Fruit fly (Drosophila melanogaster) whole organism, embryonic: ENCODE results near the gene ATPsynB.

Source experiments
- Ada2b ChIP-seq: fragments of 200-800 bp; sonication (Bioruptor generic); IDR thresholded peaks from 2 replicates; pipeline ENCODE4 v1.3.6; 2022; ENCODE audit warnings: missing biosample characterization, missing genetic modification characterization
- B-H2 ChIP-seq: fragments of 200-800 bp; sonication (Bioruptor generic); optimal IDR thresholded peaks from 2 replicates; lab custom pipeline; 2018; ENCODE audit warnings: missing biosample characterization, mild to moderate bottlenecking, missing genetic modification characterization
- CG10267 ChIP-seq: fragments of 200-800 bp; sonication (Bioruptor generic); optimal IDR thresholded peaks from 2 replicates; lab custom pipeline; 2018; ENCODE audit warnings: missing biosample characterization, mild to moderate bottlenecking, missing genetic modification characterization, moderate library complexity
- CG10321 ChIP-seq: fragments of 200-800 bp; sonication (Bioruptor generic); IDR thresholded peaks from 2 replicates; pipeline ENCODE4 v1.3.6; 2022; ENCODE audit warnings: missing biosample characterization, missing genetic modification characterization
- CG11456 ChIP-seq: fragments of 200-800 bp; sonication (Bioruptor generic); IDR thresholded peaks from 3 replicates; pipeline ENCODE4 v1.3.6; 2022; ENCODE audit warnings: missing biosample characterization, missing genetic modification characterization
- CG12299 ChIP-seq: fragments of 200-800 bp; sonication (Bioruptor generic); optimal IDR thresholded peaks from 2 replicates; lab custom pipeline; 2018; ENCODE audit warnings: missing biosample characterization, mild to moderate bottlenecking, missing genetic modification characterization
- CG14014 ChIP-seq: fragments of 200-800 bp; sonication (Bioruptor generic); IDR thresholded peaks from 2 replicates; pipeline ENCODE4 v1.3.6; 2022; ENCODE audit warnings: missing biosample characterization, missing genetic modification characterization
- CG18476 ChIP-seq: fragments of 200-800 bp; sonication (Bioruptor generic); optimal IDR thresholded peaks from 2 replicates; lab custom pipeline; 2016; ENCODE audit warnings: missing biosample characterization, mild to moderate bottlenecking, missing genetic modification characterization
- CG31224 ChIP-seq: fragments of 200-800 bp; sonication (Bioruptor generic); IDR thresholded peaks from 2 replicates; pipeline ENCODE4 v1.3.6; 2022; ENCODE audit warnings: missing biosample characterization, missing genetic modification characterization
- CG32772 ChIP-seq: fragments of 200-800 bp; sonication (Bioruptor generic); IDR thresholded peaks from 2 replicates; pipeline ENCODE4 v1.3.6; 2022; ENCODE audit warnings: missing biosample characterization, missing genetic modification characterization
- CG4404 ChIP-seq: fragments of 200-800 bp; sonication (Bioruptor generic); IDR thresholded peaks from 2 replicates; pipeline ENCODE4 v1.3.6; 2022; ENCODE audit warnings: missing biosample characterization, missing genetic modification characterization
- CG6765 ChIP-seq: fragments of 200-800 bp; sonication (Bioruptor generic); optimal IDR thresholded peaks from 3 replicates; lab custom pipeline; 2017; ENCODE audit warnings: missing biosample characterization, mild to moderate bottlenecking, missing genetic modification characterization
- CG6813 ChIP-seq: fragments of 200-800 bp; sonication (Bioruptor generic); optimal IDR thresholded peaks from 2 replicates; lab custom pipeline; 2017; ENCODE audit warnings: missing biosample characterization, missing genetic modification characterization, mild to moderate bottlenecking, moderate library complexity, missing genetic modification reagents
- CG7271 ChIP-seq: fragments of 200-800 bp; sonication (Bioruptor generic); optimal IDR thresholded peaks from 2 replicates; lab custom pipeline; 2018; ENCODE audit warnings: missing biosample characterization, mild to moderate bottlenecking, missing genetic modification characterization, moderate library complexity
- CG7786 ChIP-seq: fragments of 200-800 bp; sonication (Bioruptor generic); optimal IDR thresholded peaks from 2 replicates; lab custom pipeline; 2016; ENCODE audit warnings: missing biosample characterization, missing genetic modification characterization
- CG7839 ChIP-seq: fragments of 200-800 bp; sonication (Bioruptor generic); optimal IDR thresholded peaks from 3 replicates; lab custom pipeline; 2018; ENCODE audit warnings: missing biosample characterization, mild to moderate bottlenecking, missing genetic modification characterization, moderate library complexity
- CG8281 ChIP-seq: fragments of 200-800 bp; sonication (Bioruptor generic); optimal IDR thresholded peaks from 2 replicates; lab custom pipeline; 2018; ENCODE audit warnings: missing biosample characterization, mild to moderate bottlenecking, missing genetic modification characterization, moderate library complexity
- CG9876 ChIP-seq: fragments of 200-800 bp; sonication (Bioruptor generic); optimal IDR thresholded peaks from 2 replicates; lab custom pipeline; 2016; ENCODE audit warnings: missing biosample characterization, missing genetic modification characterization
- Dek ChIP-seq: fragments of 200-800 bp; sonication (Bioruptor generic); optimal IDR thresholded peaks from 3 replicates; lab custom pipeline; 2019; ENCODE audit warnings: missing biosample characterization, mild to moderate bottlenecking, missing genetic modification characterization, moderate library complexity
- Dip2 ChIP-seq: fragments of 200-800 bp; sonication (Bioruptor generic); IDR thresholded peaks from 2 replicates; pipeline ENCODE4 v1.3.6; 2022; ENCODE audit warnings: missing biosample characterization, missing genetic modification characterization
- Doc2 ChIP-seq: fragments of 200-800 bp; sonication (Bioruptor generic); IDR thresholded peaks from 2 replicates; pipeline ENCODE4 v1.3.6; 2022; ENCODE audit warnings: missing biosample characterization, missing genetic modification characterization
- GATAe ChIP-seq: fragments of 200-800 bp; sonication (Bioruptor generic); conservative IDR thresholded peaks from 2 replicates; pipeline ENCODE4 v1.3.6; 2022; ENCODE audit warnings: missing biosample characterization, missing genetic modification characterization
- H2.0 ChIP-seq: fragments of 200-800 bp; sonication (Bioruptor generic); IDR thresholded peaks from 2 replicates; pipeline ENCODE4 v1.3.6; 2022; ENCODE audit warnings: missing biosample characterization, missing genetic modification characterization
- Hand ChIP-seq: fragments of 200-800 bp; sonication (Bioruptor generic); optimal IDR thresholded peaks from 2 replicates; lab custom pipeline; 2017; ENCODE audit warnings: mild to moderate bottlenecking, missing biosample characterization, missing genetic modification reagents, missing genetic modification characterization
- Hey ChIP-seq: fragments of 200-800 bp; sonication (Bioruptor generic); optimal IDR thresholded peaks from 3 replicates; lab custom pipeline; 2018; ENCODE audit warnings: missing biosample characterization, mild to moderate bottlenecking, missing genetic modification characterization
- HmgD ChIP-seq: fragments of 200-800 bp; sonication (Bioruptor generic); optimal IDR thresholded peaks from 3 replicates; lab custom pipeline; 2016; ENCODE audit warnings: missing biosample characterization, missing genetic modification characterization
- HmgZ ChIP-seq: fragments of 200-800 bp; sonication (Bioruptor generic); optimal IDR thresholded peaks from 2 replicates; lab custom pipeline; 2018; ENCODE audit warnings: missing biosample characterization, mild to moderate bottlenecking, missing genetic modification characterization
- Hmr ChIP-seq: fragments of 200-800 bp; sonication (Bioruptor generic); optimal IDR thresholded peaks from 3 replicates; lab custom pipeline; 2017; ENCODE audit warnings: mild to moderate bottlenecking, missing biosample characterization, missing genetic modification reagents, missing genetic modification characterization
- Lpt ChIP-seq: fragments of >200 bp; optimal IDR thresholded peaks from 2 replicates; lab custom pipeline; 2018; ENCODE audit warnings: missing biosample characterization, missing genetic modification characterization
- Myb ChIP-seq: fragments of 200-800 bp; sonication (Bioruptor generic); optimal IDR thresholded peaks from 2 replicates; lab custom pipeline; 2016; ENCODE audit warnings: missing biosample characterization, missing genetic modification characterization
- Nf-YA ChIP-seq: fragments of 200-800 bp; sonication (Bioruptor generic); IDR thresholded peaks from 2 replicates; pipeline ENCODE4 v1.3.6; 2022; ENCODE audit warnings: missing biosample characterization, missing genetic modification characterization
- Oli ChIP-seq: fragments of 200-800 bp; sonication (Bioruptor generic); optimal IDR thresholded peaks from 2 replicates; lab custom pipeline; 2018; ENCODE audit warnings: missing biosample characterization, mild to moderate bottlenecking, missing genetic modification characterization, moderate library complexity
- PHDP ChIP-seq: fragments of 200-800 bp; sonication (Bioruptor generic); optimal IDR thresholded peaks from 3 replicates; lab custom pipeline; 2018; ENCODE audit warnings: missing biosample characterization, mild to moderate bottlenecking, missing genetic modification characterization, moderate library complexity
- ara ChIP-seq: fragments of 200-800 bp; sonication (Bioruptor generic); IDR thresholded peaks from 2 replicates; pipeline ENCODE4 v1.3.6; 2022; ENCODE audit warnings: missing biosample characterization, missing genetic modification characterization
- ase ChIP-seq: fragments of 200-800 bp; sonication (Bioruptor generic); IDR thresholded peaks from 3 replicates; pipeline ENCODE4 v1.3.6; 2022; ENCODE audit warnings: missing biosample characterization, missing genetic modification characterization
- ato ChIP-seq: fragments of 200-800 bp; sonication (Bioruptor generic); IDR thresholded peaks from 2 replicates; pipeline ENCODE4 v1.3.6; 2022; ENCODE audit warnings: missing biosample characterization, missing genetic modification characterization; ENCODE audit not compliant: partially characterized antibody
- cas ChIP-seq: fragments of 200-800 bp; sonication (Bioruptor generic); IDR thresholded peaks from 2 replicates; pipeline ENCODE4 v1.3.6; 2022; ENCODE audit warnings: missing biosample characterization, missing genetic modification characterization
- croc ChIP-seq: fragments of 200-800 bp; sonication (Bioruptor generic); conservative IDR thresholded peaks from 3 replicates; pipeline ENCODE4 v1.3.6; 2022; ENCODE audit warnings: missing biosample characterization, missing genetic modification characterization
- da ChIP-seq: fragments of 200-800 bp; sonication (Bioruptor generic); optimal IDR thresholded peaks from 2 replicates; lab custom pipeline; 2016; ENCODE audit warnings: missing biosample characterization, missing genetic modification characterization
- danr ChIP-seq: fragments of 200-800 bp; sonication (Bioruptor generic); IDR thresholded peaks from 2 replicates; pipeline ENCODE4 v1.3.6; 2022; ENCODE audit warnings: missing biosample characterization, missing genetic modification characterization
- dmrt11E ChIP-seq: fragments of 200-800 bp; sonication (Bioruptor generic); optimal IDR thresholded peaks from 3 replicates; lab custom pipeline; 2018; ENCODE audit warnings: missing biosample characterization, mild to moderate bottlenecking, missing genetic modification characterization, moderate library complexity
- fd64A ChIP-seq: fragments of 200-800 bp; sonication (Bioruptor generic); optimal IDR thresholded peaks from 3 replicates; lab custom pipeline; 2018; ENCODE audit warnings: missing biosample characterization, mild to moderate bottlenecking, missing genetic modification characterization
- grau ChIP-seq: fragments of 200-800 bp; optimal IDR thresholded peaks from 3 replicates; lab custom pipeline; 2019; ENCODE audit warnings: missing biosample characterization, mild to moderate bottlenecking, missing genetic modification characterization, moderate library complexity
- nerfin-1 ChIP-seq: fragments of 200-800 bp; sonication (Bioruptor generic); optimal IDR thresholded peaks from 3 replicates; lab custom pipeline; 2019; ENCODE audit warnings: missing biosample characterization, mild to moderate bottlenecking, missing genetic modification characterization, moderate library complexity
- nom ChIP-seq: fragments of 200-800 bp; sonication (Bioruptor generic); optimal IDR thresholded peaks from 2 replicates; lab custom pipeline; 2017; ENCODE audit warnings: missing biosample characterization, missing genetic modification characterization, mild to moderate bottlenecking, moderate library complexity, missing genetic modification reagents
- phol ChIP-seq: fragments of 200-800 bp; sonication (Bioruptor generic); optimal IDR thresholded peaks from 3 replicates; lab custom pipeline; 2018; ENCODE audit warnings: missing biosample characterization, mild to moderate bottlenecking, missing genetic modification characterization, moderate library complexity
- sc ChIP-seq, 3 experiments: fragments of >200 bp in 2 of 3; fragments of 200-800 bp in 1 of 3; sonication (Bioruptor generic) in 1 of 3; optimal IDR thresholded peaks; 2 replicates in 2 of 3; 3 replicates in 1 of 3; lab custom pipeline; 2017; ENCODE audit warnings: mild to moderate bottlenecking in 1 of 3, missing biosample characterization in 1 of 3, missing genetic modification characterization in 1 of 3, missing genetic modification reagents in 1 of 3
- scrt ChIP-seq: fragments of 200-800 bp; sonication (Bioruptor generic); optimal IDR thresholded peaks from 2 replicates; lab custom pipeline; 2018; ENCODE audit warnings: missing biosample characterization, mild to moderate bottlenecking, missing genetic modification characterization, moderate library complexity
- sim ChIP-seq: fragments of 200-800 bp; sonication (Bioruptor generic); IDR thresholded peaks from 2 replicates; pipeline ENCODE4 v1.3.6; 2022; ENCODE audit warnings: missing biosample characterization, missing genetic modification characterization
- vfl ChIP-seq: fragments of 200-800 bp; sonication (Bioruptor generic); optimal IDR thresholded peaks from 2 replicates; lab custom pipeline; 2016; ENCODE audit warnings: missing biosample characterization, missing genetic modification characterization

Gene ATPsynB

DNA sequence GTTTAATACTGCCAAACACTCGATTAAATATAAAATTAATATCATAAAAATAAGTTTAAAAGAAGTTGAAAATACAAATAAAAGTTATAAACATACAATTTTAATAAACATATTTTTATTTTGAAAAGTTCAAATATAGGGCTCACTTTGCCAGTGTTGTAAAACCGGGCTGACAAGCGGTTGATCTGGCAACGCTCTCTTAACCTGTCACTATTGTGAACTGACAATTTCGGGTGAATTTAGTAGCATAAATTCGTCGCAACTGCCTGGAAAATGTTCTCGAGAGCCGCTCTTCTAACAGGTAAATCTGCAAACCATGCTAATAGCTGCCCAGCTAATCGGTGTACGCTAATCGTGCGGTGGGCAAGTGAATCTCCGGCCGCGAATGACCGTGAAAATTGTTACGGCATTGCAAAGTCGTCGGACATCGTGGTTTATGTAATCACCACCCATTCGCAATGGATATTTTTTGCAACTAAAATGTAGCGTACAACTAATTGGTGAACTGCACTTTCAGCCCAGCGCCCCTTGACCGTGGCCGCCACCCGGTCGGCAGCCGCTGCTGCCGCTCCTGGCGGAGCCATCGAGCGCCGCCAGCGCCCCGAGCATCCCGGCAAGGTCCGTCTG lies at the start of gene ATPsynB (continued):
- TF ChIP-seq cas (GFP tag; lab: Robert Waterston, UW) (no peak), CG6813 (no peak), CG12299 (no peak), fd64A (GFP tag; lab: Kevin White, UChicago) (no peak), CG31224 (GFP tag; lab: Robert Waterston, UW) (no peak), Doc2 (GFP tag; lab: Robert Waterston, UW) (no peak), Hey (tag; lab: Kevin White, UChicago) (no peak), Lpt (GFP tag; lab: Kevin White, UChicago) (no peak), HmgZ (tag; lab: Kevin White, UChicago) (peak; percentile 53), sc (optimal IDR thresholded peaks at IDR 0.05; lab: Kevin White, UChicago) (no peak), sc (GFP tag; optimal IDR thresholded peaks at IDR 0.05; lab: Kevin White, UChicago) (no peak), GATAe (GFP tag; lab: Robert Waterston, UW) (no peak), scrt (no peak), CG10321 (GFP tag; lab: Robert Waterston, UW) (no peak), Hmr (GFP tag; lab: Kevin White, UChicago) (no peak), Myb (GFP tag; lab: Kevin White, UChicago) (peak; percentile 50), ara (GFP tag; lab: Robert Waterston, UW) (no peak), CG7839 (tag; lab: Kevin White, UChicago) (no peak), vfl (no peak), Hand (GFP tag; lab: Kevin White, UChicago) (no peak), nom (GFP tag; lab: Kevin White, UChicago) (no peak), croc (no peak), CG32772 (GFP tag; lab: Robert Waterston, UW) (no peak), B-H2 (GFP tag; lab: Kevin White, UChicago) (peak; percentile 81), CG7786 (no peak), PHDP (tag; lab: Kevin White, UChicago) (no peak), Oli (tag; lab: Kevin White, UChicago) (no peak), CG11456 (GFP tag; lab: Robert Waterston, UW) (no peak), sim (no peak), Ada2b (GFP tag; lab: Robert Waterston, UW) (no peak), grau (tag; lab: Kevin White, UChicago) (no peak), Dek (tag; lab: Kevin White, UChicago) (peak; percentile 1), nerfin-1 (tag; lab: Kevin White, UChicago) (no peak), CG14014 (no peak), CG9876 (GFP tag; lab: Kevin White, UChicago) (no peak), CG8281 (no peak), Dip2 (GFP tag; lab: Robert Waterston, UW) (no peak), danr (no peak), H2.0 (no peak), CG4404 (GFP tag; lab: Robert Waterston, UW) (no peak), da (GFP tag; lab: Kevin White, UChicago) (no peak), phol (tag; lab: Kevin White, UChicago) (peak; percentile 51), CG18476 (GFP tag; lab: Kevin White, UChicago) (no peak), dmrt11E (tag; lab: Kevin White, UChicago) (no peak), HmgD (GFP tag; lab: Kevin White, UChicago) (peak; percentile 36), CG7271 (tag; lab: Kevin White, UChicago) (no peak), Nf-YA (GFP tag; lab: Robert Waterston, UW) (no peak), ato (GFP tag; lab: Robert Waterston, UW) (no peak), CG10267 (tag; lab: Kevin White, UChicago) (peak; percentile 98), CG6765 (GFP tag; lab: Kevin White, UChicago) (no peak), ase (GFP tag; lab: Robert Waterston, UW) (no peak)
